Worm (Caenorhabditis elegans) whole organism, L1 larva: ENCODE data around the gene Y5F2A.4.

Source experiments
- C16A3.4 ChIP-seq: fragments of 150-350 bp; optimal IDR thresholded peaks from 2 replicates; lab custom pipeline; 2014; ENCODE audit warnings: missing biosample characterization, missing genetic modification characterization
- ces-1 ChIP-seq: fragments of 150-350 bp; optimal IDR thresholded peaks from 2 replicates; lab custom pipeline; 2014; ENCODE audit warnings: missing biosample characterization, missing genetic modification reagents, missing genetic modification characterization
- dpl-1 ChIP-seq, 3 experiments: fragments of 150-350 bp in 2 of 3; sonication (generic microtip) in 1 of 3; optimal IDR thresholded peaks; 2 replicates each; lab custom pipeline; 2014 to 2017; ENCODE audit warnings: missing biosample characterization in 3 of 3, missing genetic modification characterization in 3 of 3, missing genetic modification reagents in 3 of 3
- hpl-2 ChIP-seq: fragments of 150-350 bp; optimal IDR thresholded peaks from 2 replicates; lab custom pipeline; 2014; ENCODE audit warnings: missing biosample characterization, missing genetic modification reagents, missing genetic modification characterization
- lsy-2 ChIP-seq, 2 experiments: fragments of 150-350 bp; optimal IDR thresholded peaks; 2 replicates each; lab custom pipeline; 2014; ENCODE audit warnings: missing biosample characterization in 2 of 2, missing genetic modification characterization in 2 of 2
- mdl-1 ChIP-seq, 2 experiments: fragments of 150-350 bp; optimal IDR thresholded peaks; 2 replicates each; lab custom pipeline; 2014 to 2017; ENCODE audit warnings: missing biosample characterization in 2 of 2, missing genetic modification characterization in 2 of 2, inconsistent platforms in 1 of 2
- nhr-76 ChIP-seq: sonication (generic microtip); optimal IDR thresholded peaks from 2 replicates; lab custom pipeline; 2017; ENCODE audit warnings: missing biosample characterization, missing genetic modification characterization
- nhr-77 ChIP-seq: fragments of 150-350 bp; optimal IDR thresholded peaks from 2 replicates; lab custom pipeline; 2014; ENCODE audit warnings: missing biosample characterization, missing genetic modification characterization
- pqm-1 ChIP-seq: sonication (generic microtip); optimal IDR thresholded peaks from 3 replicates; lab custom pipeline; 2017; ENCODE audit warnings: missing biosample characterization, missing genetic modification characterization
- rnt-1 ChIP-seq: sonication (generic microtip); optimal IDR thresholded peaks from 2 replicates; lab custom pipeline; 2016; ENCODE audit warnings: mild to moderate bottlenecking, missing genetic modification characterization, moderate library complexity, missing compliant biosample characterization
- skn-1 ChIP-seq: fragments of 150-350 bp; optimal IDR thresholded peaks from 2 replicates; lab custom pipeline; 2014; ENCODE audit warnings: missing biosample characterization, missing genetic modification characterization

- TF ChIP-seq pqm-1 (tag; lab: Kevin White, UChicago) (no peak), rnt-1 (tag; lab: Kevin White, UChicago) (no peak), mdl-1 (tag; optimal IDR thresholded peaks at IDR 0.05; lab: Kevin White, UChicago) (no peak), nhr-77 (tag; lab: Kevin White, UChicago) (no peak), C16A3.4 (no peak), nhr-76 (tag; lab: Kevin White, UChicago) (no peak), hpl-2 (no peak), skn-1 (tag; lab: Kevin White, UChicago) (no peak), dpl-1 (GFP tag; optimal IDR thresholded peaks at IDR 0.05; lab: Kevin White, UChicago) (no peak), ces-1 (GFP tag; lab: Kevin White, UChicago) (no peak), lsy-2 (tag; optimal IDR thresholded peaks at IDR 0.05; lab: Kevin White, UChicago) (no peak)
These were observed 26.4 kb downstream of the Y5F2A.4 start for ce11 chrIV:11051963-11052362.
